Worm (Caenorhabditis elegans) whole organism, mixed stage, embryonic: Measurements from ENCODE around the gene K03H6.5.

Experiments
- M03D4.4 ChIP-seq: sonication (generic microtip); optimal IDR thresholded peaks from 2 replicates; lab custom pipeline; 2017; ENCODE audit warnings: mild to moderate bottlenecking, missing genetic modification characterization, missing compliant biosample characterization
- bed-3 ChIP-seq: fragments of 200-800 bp; sonication (Bioruptor generic); optimal IDR thresholded peaks from 3 replicates; lab custom pipeline; 2018; ENCODE audit warnings: mild to moderate bottlenecking, missing genetic modification characterization, moderate library complexity, missing compliant biosample characterization
- blmp-1 ChIP-seq: fragments of 150-350 bp; optimal IDR thresholded peaks from 2 replicates; lab custom pipeline; 2014; ENCODE audit warnings: missing biosample characterization, missing genetic modification characterization
- ceh-39 ChIP-seq: fragments of 150-350 bp; optimal IDR thresholded peaks from 2 replicates; lab custom pipeline; 2014; ENCODE audit warnings: missing biosample characterization, missing genetic modification characterization
- ceh-43 ChIP-seq: fragments of 200-800 bp; sonication (Bioruptor generic); optimal IDR thresholded peaks from 2 replicates; lab custom pipeline; 2018; ENCODE audit warnings: mild to moderate bottlenecking, missing genetic modification characterization, moderate library complexity, missing compliant biosample characterization
- ceh-83 ChIP-seq: fragments of 200-800 bp; sonication (Bioruptor generic); optimal IDR thresholded peaks from 2 replicates; lab custom pipeline; 2018; ENCODE audit warnings: mild to moderate bottlenecking, missing genetic modification characterization, missing compliant biosample characterization
- ces-1 ChIP-seq: fragments of 150-350 bp; optimal IDR thresholded peaks from 2 replicates; lab custom pipeline; 2014; ENCODE audit warnings: missing biosample characterization, missing genetic modification reagents, missing genetic modification characterization
- cnd-1 ChIP-seq: fragments of 200-800 bp; sonication (Bioruptor generic); optimal IDR thresholded peaks from 2 replicates; lab custom pipeline; 2018; ENCODE audit warnings: mild to moderate bottlenecking, missing genetic modification characterization, missing compliant biosample characterization
- drap-1 ChIP-seq: fragments of 200-800 bp; sonication (Bioruptor generic); optimal IDR thresholded peaks from 3 replicates; lab custom pipeline; 2018; ENCODE audit warnings: mild to moderate bottlenecking, missing genetic modification characterization, missing compliant biosample characterization
- elt-1 ChIP-seq: sonication (generic microtip); optimal IDR thresholded peaks from 2 replicates; lab custom pipeline; 2017; ENCODE audit warnings: missing genetic modification characterization, mild to moderate bottlenecking, missing compliant biosample characterization, antibody characterized with exemption, moderate library complexity, borderline replicate concordance; ENCODE audit not compliant: insufficient read depth
- elt-3 ChIP-seq: fragments of 150-350 bp; optimal IDR thresholded peaks from 2 replicates; lab custom pipeline; 2014; ENCODE audit warnings: missing biosample characterization, missing genetic modification characterization
- flh-1 ChIP-seq: fragments of 200-800 bp; sonication (Bioruptor generic); optimal IDR thresholded peaks from 2 replicates; lab custom pipeline; 2018; ENCODE audit warnings: mild to moderate bottlenecking, missing genetic modification characterization, moderate library complexity, missing compliant biosample characterization
- ham-2 ChIP-seq: fragments of 200-800 bp; sonication (Bioruptor generic); optimal IDR thresholded peaks from 2 replicates; lab custom pipeline; 2018; ENCODE audit warnings: mild to moderate bottlenecking, missing genetic modification characterization, missing compliant biosample characterization
- hlh-1 ChIP-seq: fragments of 150-350 bp; optimal IDR thresholded peaks from 2 replicates; lab custom pipeline; 2014; ENCODE audit warnings: missing biosample characterization, missing genetic modification reagents, missing genetic modification characterization
- lin-13 ChIP-seq: fragments of 150-350 bp; optimal IDR thresholded peaks from 2 replicates; lab custom pipeline; 2014; ENCODE audit warnings: missing biosample characterization, missing genetic modification characterization
- lin-32 ChIP-seq: fragments of 200-800 bp; sonication (Bioruptor generic); optimal IDR thresholded peaks from 2 replicates; lab custom pipeline; 2018; ENCODE audit warnings: mild to moderate bottlenecking, missing genetic modification characterization, missing compliant biosample characterization
- lsy-2 ChIP-seq: fragments of 150-350 bp; optimal IDR thresholded peaks from 2 replicates; lab custom pipeline; 2014; ENCODE audit warnings: missing biosample characterization, missing genetic modification characterization
- mab-5 ChIP-seq: fragments of 150-350 bp; optimal IDR thresholded peaks from 2 replicates; lab custom pipeline; 2014; ENCODE audit warnings: missing biosample characterization, missing genetic modification characterization
- mep-1 ChIP-seq: fragments of 150-350 bp; optimal IDR thresholded peaks from 2 replicates; lab custom pipeline; 2017; ENCODE audit warnings: missing biosample characterization, missing genetic modification reagents, missing genetic modification characterization, inconsistent platforms
- mls-2 ChIP-seq: sonication (generic microtip); optimal IDR thresholded peaks from 2 replicates; lab custom pipeline; 2016; ENCODE audit warnings: mild to moderate bottlenecking, missing genetic modification characterization, moderate library complexity, missing compliant biosample characterization
- nhr-12 ChIP-seq: fragments of 150-350 bp; optimal IDR thresholded peaks from 2 replicates; lab custom pipeline; 2014; ENCODE audit warnings: missing biosample characterization, missing genetic modification characterization
- nhr-237 ChIP-seq: fragments of 150-350 bp; optimal IDR thresholded peaks from 2 replicates; lab custom pipeline; 2014; ENCODE audit warnings: missing biosample characterization, missing genetic modification characterization
- nhr-76 ChIP-seq: sonication (generic microtip); optimal IDR thresholded peaks from 2 replicates; lab custom pipeline; 2017; ENCODE audit warnings: missing biosample characterization, missing genetic modification characterization
- pha-4 ChIP-seq: fragments of 150-350 bp; optimal IDR thresholded peaks from 2 replicates; lab custom pipeline; 2018; ENCODE audit warnings: missing biosample characterization, missing genetic modification reagents, missing genetic modification characterization
- sem-2 ChIP-seq: fragments of 200-800 bp; sonication (Bioruptor generic); optimal IDR thresholded peaks from 2 replicates; lab custom pipeline; 2018; ENCODE audit warnings: mild to moderate bottlenecking, missing genetic modification characterization, missing compliant biosample characterization
- snpc-4 ChIP-seq: fragments of 150-350 bp; optimal IDR thresholded peaks from 2 replicates; lab custom pipeline; 2014; ENCODE audit warnings: missing biosample characterization, missing genetic modification characterization
- tbx-8 ChIP-seq: fragments of 200-800 bp; sonication (Bioruptor generic); optimal IDR thresholded peaks from 2 replicates; lab custom pipeline; 2018; ENCODE audit warnings: mild to moderate bottlenecking, missing genetic modification characterization, moderate library complexity, missing compliant biosample characterization
- unc-39 ChIP-seq: fragments of 150-350 bp; optimal IDR thresholded peaks from 2 replicates; lab custom pipeline; 2014; ENCODE audit warnings: missing biosample characterization, missing genetic modification characterization
- unc-62 ChIP-seq: fragments of 150-350 bp; optimal IDR thresholded peaks from 2 replicates; lab custom pipeline; 2014; ENCODE audit warnings: missing biosample characterization, missing genetic modification reagents, missing genetic modification characterization
- zip-8 ChIP-seq: fragments of 150-350 bp; optimal IDR thresholded peaks from 2 replicates; lab custom pipeline; 2014; ENCODE audit warnings: missing biosample characterization, missing genetic modification characterization
- ztf-11 ChIP-seq: fragments of 150-350 bp; optimal IDR thresholded peaks from 2 replicates; lab custom pipeline; 2014; ENCODE audit warnings: missing biosample characterization, missing genetic modification characterization

The K03H6.5 gene

DNA sequence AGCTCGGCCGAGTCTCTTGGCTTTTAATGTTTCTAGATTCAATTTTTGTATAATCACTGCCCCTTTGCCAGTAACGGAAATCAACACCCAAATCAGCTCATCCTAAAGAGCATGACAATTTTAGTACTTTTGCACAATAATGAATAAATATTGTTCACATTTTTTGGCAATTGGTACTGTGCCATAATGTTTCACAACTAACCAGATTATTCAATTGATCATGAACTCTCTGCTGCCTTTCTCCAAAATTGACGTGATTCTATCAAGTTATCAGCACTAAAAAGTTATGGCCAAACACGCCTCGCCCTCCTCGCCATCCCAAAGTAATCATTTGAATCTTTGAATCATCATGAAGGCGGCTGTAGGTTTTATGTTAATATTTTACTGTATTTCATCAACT lies 25.7 kb upstream of the K03H6.5 start, which contains the start of gene hpo-6:
Gene hpo-6 (plus strand): TSS at position 301 of the 400 bp plus-strand sequence.
- TF ChIP-seq nhr-76 (tag; lab: Kevin White, UChicago) (no peak), lin-13 (no peak), ham-2 (no peak), ztf-11 (tag; lab: Kevin White, UChicago) (no peak), elt-1 (tag; lab: Kevin White, UChicago) (no peak), lin-32 (no peak), elt-3 (tag; lab: Kevin White, UChicago) (no peak), mep-1 (tag; lab: Kevin White, UChicago) (no peak), drap-1 (GFP tag; lab: Kevin White, UChicago) (no peak), unc-39 (no peak), ces-1 (GFP tag; lab: Kevin White, UChicago) (no peak), zip-8 (no peak), mls-2 (tag; lab: Kevin White, UChicago) (no peak), M03D4.4 (tag; lab: Kevin White, UChicago) (no peak), ceh-43 (no peak)

DNA sequence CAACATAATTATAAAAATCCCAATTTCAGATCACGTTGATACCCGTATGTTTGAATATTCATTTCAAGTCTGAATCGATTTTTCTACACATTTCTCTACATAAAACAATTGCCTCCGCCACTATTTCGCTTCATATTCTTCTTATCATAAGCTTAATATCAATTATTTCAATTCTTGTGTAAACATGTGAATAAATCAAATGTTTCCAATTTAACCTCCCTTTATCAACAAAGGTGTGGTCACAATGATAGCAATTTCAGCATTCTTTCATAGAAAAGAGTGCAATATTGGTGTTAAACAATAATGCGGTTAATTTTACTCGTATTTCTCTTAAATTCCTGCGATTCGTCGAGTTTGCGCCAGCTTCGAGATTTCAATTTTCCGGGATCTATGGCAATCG lies 23.7 kb upstream of the K03H6.5 start, which contains the start of gene Y41D4B.17:
Gene Y41D4B.17 (plus strand): TSS at position 174 of the 400 bp plus-strand sequence.
- TF ChIP-seq nhr-76 (tag; lab: Kevin White, UChicago) (no peak), hlh-1 (tag; lab: Kevin White, UChicago) (no peak), elt-1 (tag; lab: Kevin White, UChicago) (no peak)

DNA sequence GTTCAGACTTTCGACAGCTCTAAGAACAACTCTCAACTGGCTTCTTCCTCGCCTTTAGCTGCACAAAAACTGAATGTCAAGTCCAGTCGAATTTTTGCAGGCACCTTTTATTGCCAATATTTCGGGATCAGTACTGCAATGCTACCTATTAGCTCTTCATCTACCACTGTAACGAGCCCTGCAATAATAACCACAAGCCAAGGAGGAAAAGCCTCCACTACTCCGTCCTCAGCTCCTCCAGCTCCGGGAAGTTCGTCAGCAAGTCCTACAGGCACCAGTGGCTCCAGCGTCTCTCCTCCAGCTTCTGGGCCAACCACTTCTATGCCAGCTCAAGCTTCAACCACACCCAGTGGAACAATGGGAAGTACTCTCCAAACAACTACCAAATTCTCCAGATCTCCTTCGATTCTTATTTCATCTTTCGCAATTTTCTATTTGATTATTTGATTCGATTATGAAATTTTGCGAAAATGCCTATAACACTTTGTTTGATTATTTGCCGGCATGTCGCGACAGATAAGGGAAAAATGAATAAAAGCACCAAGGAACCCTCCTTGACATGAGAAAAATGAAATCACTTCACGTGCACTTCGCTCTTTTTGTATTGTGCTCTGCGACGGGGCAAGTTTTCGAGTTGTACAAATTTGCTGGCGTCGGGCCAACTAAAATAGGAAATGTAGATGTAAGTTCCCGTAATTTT lies 19.0 kb upstream of the K03H6.5 start, which contains the start of gene C34H4.1:
Gene C34H4.1 (plus strand): TSS at position 559 of the 700 bp plus-strand sequence.
- TF ChIP-seq nhr-237 (tag; lab: Kevin White, UChicago) (no peak), mab-5 (tag; lab: Kevin White, UChicago) (no peak), unc-39 (no peak), pha-4 (tag; lab: Kevin White, UChicago) (no peak), sem-2 (no peak), ceh-83 (GFP tag; lab: Kevin White, UChicago) (no peak), ceh-39 (tag; lab: Kevin White, UChicago) (no peak), cnd-1 (tag; lab: Kevin White, UChicago) (no peak), lin-32 (no peak), ces-1 (GFP tag; lab: Kevin White, UChicago) (no peak), zip-8 (no peak), nhr-76 (tag; lab: Kevin White, UChicago) (no peak), drap-1 (GFP tag; lab: Kevin White, UChicago) (no peak), nhr-12 (tag; lab: Kevin White, UChicago) (no peak)

DNA sequence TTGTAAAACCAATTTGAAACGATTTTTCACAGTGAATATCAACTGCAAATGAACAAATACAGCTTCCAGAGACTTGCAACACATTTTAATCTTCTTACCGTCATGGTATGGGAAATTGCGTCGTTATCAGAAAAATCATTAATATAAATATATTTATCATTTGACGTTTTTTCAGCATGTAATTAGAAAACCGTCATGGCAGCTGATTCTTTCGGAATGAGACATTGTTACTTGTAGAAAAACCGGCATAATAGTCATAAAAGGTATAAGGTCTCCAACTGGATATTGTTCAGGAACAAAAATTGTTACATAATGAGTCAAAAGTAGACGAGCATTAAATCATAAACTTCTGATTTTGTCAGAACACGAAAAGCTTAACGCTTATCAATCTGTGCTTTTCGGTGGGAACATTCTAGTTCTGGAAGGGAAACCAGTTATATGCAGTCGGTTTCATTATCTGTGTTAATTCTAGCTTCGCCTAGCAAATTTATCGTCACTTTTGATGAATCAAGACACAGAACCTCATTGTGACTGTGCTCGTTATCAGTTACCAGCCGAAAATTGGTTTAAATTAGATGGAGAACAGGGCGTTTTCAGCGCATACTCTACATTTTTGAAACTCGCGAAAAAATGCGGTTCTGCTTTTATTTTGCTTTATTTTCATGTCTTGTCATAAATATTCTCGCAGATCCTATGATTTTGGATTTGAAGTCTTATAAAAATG lies 17.1 kb upstream of the K03H6.5 start, which contains the start of gene C34H4.2:
Gene C34H4.2 (plus strand): TSS at position 558 of the 724 bp plus-strand sequence.
- TF ChIP-seq M03D4.4 (tag; lab: Kevin White, UChicago) (no peak), nhr-237 (tag; lab: Kevin White, UChicago) (no peak), sem-2 (no peak), tbx-8 (GFP tag; lab: Kevin White, UChicago) (no peak), mab-5 (tag; lab: Kevin White, UChicago) (no peak), hlh-1 (tag; lab: Kevin White, UChicago) (no peak)

DNA sequence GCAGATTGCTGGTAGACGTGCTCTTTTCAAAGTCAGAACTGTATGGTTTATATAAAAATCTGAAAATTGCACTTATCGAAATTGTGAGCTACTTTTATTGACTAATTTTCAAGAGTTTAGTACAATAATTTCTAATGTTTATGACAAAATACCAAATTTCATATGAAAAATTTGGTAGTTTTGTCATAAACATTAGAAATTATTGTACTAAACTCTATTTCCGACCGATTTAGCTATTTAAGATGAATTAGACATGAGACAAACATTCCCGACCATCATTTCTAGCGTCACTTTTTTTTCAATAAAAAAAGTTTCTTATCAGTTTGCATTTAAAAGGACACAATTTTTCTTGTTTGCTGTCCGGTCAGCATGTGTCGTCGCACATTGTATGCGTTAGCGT lies 14.4 kb upstream of the K03H6.5 start, which contains the start of gene tag-244:
Gene tag-244 (plus strand): TSS at position 301 of the 400 bp plus-strand sequence.
- TF ChIP-seq lin-32 (no peak), ceh-39 (tag; lab: Kevin White, UChicago) (no peak), drap-1 (GFP tag; lab: Kevin White, UChicago) (no peak), zip-8 (no peak), cnd-1 (tag; lab: Kevin White, UChicago) (no peak), flh-1 (no peak), blmp-1 (tag; lab: Kevin White, UChicago) (no peak), ces-1 (GFP tag; lab: Kevin White, UChicago) (no peak), bed-3 (GFP tag; lab: Kevin White, UChicago) (no peak), tbx-8 (GFP tag; lab: Kevin White, UChicago) (no peak), unc-62 (GFP tag; lab: Kevin White, UChicago) (no peak), nhr-237 (tag; lab: Kevin White, UChicago) (no peak), mep-1 (tag; lab: Kevin White, UChicago) (no peak), mls-2 (tag; lab: Kevin White, UChicago) (no peak), snpc-4 (tag; lab: Kevin White, UChicago) (no peak), ceh-83 (GFP tag; lab: Kevin White, UChicago) (no peak), sem-2 (no peak), elt-3 (tag; lab: Kevin White, UChicago) (no peak), lsy-2 (tag; lab: Kevin White, UChicago) (no peak), unc-39 (no peak)
